Worm (Caenorhabditis elegans) whole organism, L4/young adult: ENCODE measurements around the gene gcc-1.

Experiments used
- W03F9.2 ChIP-seq: fragments of 150-350 bp; optimal IDR thresholded peaks from 2 replicates; lab custom pipeline; 2014; ENCODE audit warnings: missing biosample characterization, missing genetic modification characterization
- dao-5 ChIP-seq: sonication (generic microtip); optimal IDR thresholded peaks from 2 replicates; lab custom pipeline; 2016; ENCODE audit warnings: missing genotype, missing genetic modification characterization, moderate library complexity, missing compliant biosample characterization
- him-1 ChIP-seq: sonication (generic microtip); optimal IDR thresholded peaks from 2 replicates; lab custom pipeline; 2016; ENCODE audit warnings: missing genotype, missing genetic modification reagents, missing genetic modification characterization, missing compliant biosample characterization

gcc-1 gene

DNA sequence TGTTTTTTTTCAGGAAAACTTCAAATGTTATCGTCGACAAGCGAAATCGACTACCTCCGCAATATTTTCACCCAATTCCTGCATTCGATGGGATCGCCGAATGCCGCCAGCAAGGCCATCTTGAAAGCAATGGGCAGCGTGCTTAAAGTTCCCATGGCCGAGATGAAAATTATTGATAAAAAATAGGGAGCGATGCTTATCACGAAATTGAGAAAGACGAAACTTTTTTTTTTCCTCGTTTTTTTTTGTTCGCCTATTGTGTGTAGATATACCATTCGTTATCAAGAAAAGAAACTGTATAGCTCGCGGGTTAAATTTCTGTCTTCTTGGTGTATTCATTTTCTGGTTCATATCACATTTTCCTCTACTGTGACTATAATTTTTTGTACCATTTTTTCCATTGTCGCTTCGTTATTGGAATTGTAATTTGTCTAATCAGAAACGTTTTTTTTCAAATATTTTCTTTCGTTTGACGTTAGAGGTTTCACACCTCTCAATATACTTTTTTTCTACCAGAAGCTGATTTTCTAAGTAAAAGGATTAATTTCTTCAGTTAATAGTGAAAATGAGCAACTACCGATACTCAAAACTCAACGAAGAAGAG lies 4.3 kb downstream of the gcc-1 start, which contains the start of gene syx-6:
TSS of gene syx-6 (plus strand) at position 554 of the 604 bp plus-strand sequence.
- TF ChIP-seq him-1, result no peak

DNA sequence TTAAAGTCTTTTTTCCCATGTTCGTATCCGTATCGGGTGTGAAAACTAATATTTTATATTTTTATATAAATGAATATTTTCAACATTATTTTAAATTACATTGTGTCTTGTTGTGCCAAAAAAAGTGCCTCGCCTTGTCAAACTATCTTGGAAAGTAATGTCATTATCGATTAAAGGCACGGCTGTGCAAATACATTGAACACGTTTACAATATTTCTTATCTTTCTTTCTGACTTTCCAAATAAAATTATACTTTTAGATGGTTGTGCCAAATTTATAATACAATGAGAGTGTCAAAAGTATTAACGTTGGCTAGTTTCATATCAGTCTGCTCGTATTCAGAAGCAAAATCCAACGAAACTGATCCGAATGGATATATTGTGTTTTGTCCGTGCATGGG lies 5.8 kb downstream of the gcc-1 start, which contains the start of gene pfut-1:
TSS of gene pfut-1 (plus strand) at position 258 of the 400 bp plus-strand sequence.
- TF ChIP-seq dao-5, result no peak
- no peak for TF ChIP-seq W03F9.2 (tag; lab: Kevin White, UChicago)
- TF ChIP-seq him-1, result no peak

DNA sequence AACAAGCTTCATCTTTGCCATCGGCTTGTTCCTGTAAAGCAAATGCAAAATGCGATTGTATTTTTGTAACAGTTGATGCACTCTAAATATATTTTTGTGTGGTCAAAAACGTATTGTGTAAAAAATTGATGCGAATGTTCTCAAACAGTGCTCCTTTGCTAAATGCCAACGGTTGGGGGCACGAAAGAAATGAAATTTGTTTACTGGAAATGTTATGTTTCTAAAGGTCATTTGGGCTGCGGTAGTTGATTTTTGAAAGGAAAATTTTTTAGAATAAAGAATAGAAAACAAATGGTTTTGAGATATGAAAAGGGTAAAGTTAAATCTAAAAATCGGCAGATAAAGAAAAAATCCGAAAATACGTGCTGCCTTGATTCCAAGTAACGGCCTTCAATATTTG lies 10.7 kb downstream of the gcc-1 start, which contains the start of gene C15C7.6:
TSS of gene C15C7.6 (minus strand) at position 101 of the 400 bp plus-strand sequence.
- TF ChIP-seq dao-5 (no peak), him-1 (no peak), W03F9.2 (tag; lab: Kevin White, UChicago) (no peak)

DNA sequence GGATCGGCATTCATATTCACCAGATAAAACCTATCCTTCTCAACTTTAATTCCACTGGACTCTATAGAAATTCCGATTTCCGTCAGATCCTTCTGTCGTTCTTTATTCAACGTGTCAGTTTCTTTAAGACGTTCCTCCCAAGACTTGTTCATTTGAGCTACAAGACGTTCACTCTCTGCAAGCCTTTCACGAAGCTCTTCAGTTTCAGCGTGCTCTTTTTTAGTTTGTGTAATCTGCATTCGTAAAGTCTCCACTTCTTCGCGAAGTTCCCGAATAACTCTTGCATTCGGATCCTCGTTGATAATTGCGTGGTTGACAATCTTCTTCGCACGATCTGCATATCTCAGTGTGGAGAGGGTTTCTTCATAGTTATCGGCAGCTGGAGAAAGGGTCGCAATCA lies 17.0 kb downstream of the gcc-1 start:
- TF ChIP-seq him-1, result no peak

DNA sequence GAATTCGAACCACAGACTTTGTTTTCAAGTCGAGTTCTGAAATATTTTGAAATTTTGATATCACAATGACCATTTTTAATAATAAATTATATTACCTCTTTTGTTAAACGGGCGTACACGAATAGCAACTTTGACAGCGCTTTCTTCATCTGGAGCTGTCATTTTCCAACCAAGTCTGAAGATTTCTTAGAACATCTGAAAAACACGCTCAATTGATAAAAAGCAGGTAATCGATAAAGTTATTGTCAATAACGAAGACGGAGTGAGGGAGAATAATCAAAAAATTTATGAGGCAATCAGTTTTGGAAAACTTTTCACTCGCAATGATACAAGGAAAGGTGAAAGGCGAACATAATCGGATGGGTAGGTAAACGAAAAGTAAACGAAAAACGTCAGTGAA lies 18.8 kb downstream of the gcc-1 start, which contains the start of gene klp-4:
TSS of gene klp-4 (minus strand) at position 201 of the 400 bp plus-strand sequence.
- TF ChIP-seq dao-5, result no peak
- TF ChIP-seq him-1, result no peak
- no peak for TF ChIP-seq W03F9.2 (tag; lab: Kevin White, UChicago)

DNA sequence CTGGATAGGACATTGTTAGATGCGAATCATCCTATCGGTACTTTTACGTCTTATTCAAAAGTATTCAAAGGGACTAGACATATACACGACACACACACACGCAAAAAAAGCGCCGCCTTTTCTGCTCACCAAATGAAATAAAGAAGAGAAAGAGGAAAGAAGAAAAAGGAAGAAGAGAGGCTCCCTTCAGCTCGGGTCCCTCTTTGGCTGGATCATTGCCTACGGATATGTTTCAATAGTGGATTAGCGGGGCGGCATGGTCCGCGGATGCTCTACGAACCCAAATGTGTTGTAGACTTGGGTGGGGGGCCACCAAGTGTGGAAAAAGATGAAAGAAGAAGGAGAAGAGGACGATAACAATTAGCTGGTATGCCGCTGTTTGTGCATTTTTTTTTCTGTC lies 21.6 kb downstream of the gcc-1 start:
- TF ChIP-seq him-1, result no peak
- no peak for TF ChIP-seq dao-5
- TF ChIP-seq W03F9.2 (tag; lab: Kevin White, UChicago), result no peak

DNA sequence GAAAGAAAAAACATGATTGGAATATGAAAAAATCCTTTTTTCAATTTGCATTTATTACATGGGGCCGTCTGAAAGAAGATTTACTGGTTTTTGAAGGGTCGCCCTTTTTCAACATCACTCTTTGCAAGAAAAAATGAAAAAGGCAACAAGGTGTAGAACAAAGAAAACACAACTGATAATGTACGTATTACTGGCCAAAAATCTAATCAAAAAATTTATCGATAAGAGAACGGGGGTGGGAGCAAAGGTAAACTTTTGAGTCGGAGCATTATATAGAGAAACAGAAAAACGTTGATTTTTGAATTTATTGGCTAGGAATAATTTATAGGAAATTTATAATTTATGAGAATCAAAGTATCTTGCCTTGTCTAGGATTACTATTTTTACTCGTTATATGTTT lies 22.1 kb downstream of the gcc-1 start:
- no peak for TF ChIP-seq dao-5
- no peak for TF ChIP-seq him-1
- no peak for TF ChIP-seq W03F9.2 (tag; lab: Kevin White, UChicago)

DNA sequence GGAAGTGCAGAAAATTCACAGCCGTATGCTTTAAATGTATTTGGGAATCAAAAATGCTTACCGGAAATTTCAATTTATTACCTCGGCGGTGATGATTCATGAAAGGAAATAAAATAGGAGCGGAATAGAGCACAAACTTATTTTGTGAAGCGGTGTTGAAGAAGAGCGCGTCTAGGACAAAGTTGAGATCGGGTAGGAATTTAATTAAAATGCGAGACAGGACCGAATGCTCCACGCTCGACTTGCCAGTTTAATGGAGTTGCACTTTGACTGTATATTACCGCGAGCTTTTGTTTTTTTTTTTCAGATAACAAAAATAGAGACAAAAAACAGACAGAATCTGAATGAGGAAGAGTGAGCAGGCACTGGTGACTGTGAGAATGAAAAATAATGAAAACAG lies 24.9 kb downstream of the gcc-1 start:
- TF ChIP-seq dao-5 (no peak), him-1 (no peak), W03F9.2 (tag; lab: Kevin White, UChicago) (no peak)

DNA sequence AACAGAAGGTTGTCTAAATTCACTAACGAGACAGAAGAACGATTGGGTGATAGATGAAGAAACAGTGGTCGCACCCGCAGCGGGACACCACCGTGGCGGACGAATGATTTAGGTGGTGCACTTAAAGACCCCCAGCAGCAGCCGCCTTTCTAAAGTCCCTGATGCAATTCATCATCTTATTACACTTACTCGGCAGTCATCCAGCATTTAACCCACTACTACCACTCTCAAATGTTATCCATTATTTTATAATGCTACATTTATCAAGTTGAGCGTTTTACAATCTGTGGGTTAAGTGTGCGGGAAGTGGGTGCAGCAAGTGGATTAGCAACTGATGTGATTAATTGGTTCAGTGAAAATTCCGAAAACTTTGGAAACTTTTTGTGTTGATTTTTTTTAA lies 30.5 kb downstream of the gcc-1 start:
- TF ChIP-seq W03F9.2 (tag; lab: Kevin White, UChicago), result no peak
- no peak for TF ChIP-seq him-1
- no peak for TF ChIP-seq dao-5

DNA sequence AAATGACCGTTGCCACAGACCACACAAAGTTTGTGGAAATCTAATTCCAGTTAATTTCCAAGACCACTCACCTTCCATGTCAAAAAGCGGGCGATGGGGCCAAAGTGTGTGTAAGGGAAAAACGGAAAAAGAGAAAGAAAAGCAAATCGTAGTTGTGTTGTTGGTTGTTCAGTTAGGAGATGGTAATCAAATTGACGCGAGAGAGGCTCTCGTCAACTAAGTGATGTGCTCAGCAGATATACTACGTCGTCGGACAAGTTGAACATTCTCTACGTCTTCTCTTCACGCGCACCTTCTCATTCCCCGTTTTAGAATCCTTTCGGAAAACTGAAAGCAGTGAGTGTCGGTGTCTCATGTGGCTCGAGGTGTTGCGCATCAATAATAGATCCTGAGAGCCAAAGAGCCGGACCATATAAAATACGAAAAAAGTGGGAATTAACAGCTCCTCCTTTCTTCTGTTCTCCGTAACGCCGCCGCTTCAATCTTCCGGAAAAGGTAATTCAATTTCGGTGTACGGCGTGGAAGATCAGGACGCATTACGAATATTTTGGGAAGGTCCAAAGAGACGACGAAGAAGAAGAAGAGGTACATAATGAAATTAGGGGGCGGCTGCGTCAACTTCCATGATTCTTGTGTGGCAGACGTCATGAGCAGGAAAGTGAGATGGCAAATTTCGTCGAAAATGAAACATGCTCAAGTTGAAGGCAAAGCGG lies 31.8 kb downstream of the gcc-1 start:
- TF ChIP-seq dao-5 (no peak), him-1 (no peak), W03F9.2 (tag; lab: Kevin White, UChicago) (no peak)

DNA sequence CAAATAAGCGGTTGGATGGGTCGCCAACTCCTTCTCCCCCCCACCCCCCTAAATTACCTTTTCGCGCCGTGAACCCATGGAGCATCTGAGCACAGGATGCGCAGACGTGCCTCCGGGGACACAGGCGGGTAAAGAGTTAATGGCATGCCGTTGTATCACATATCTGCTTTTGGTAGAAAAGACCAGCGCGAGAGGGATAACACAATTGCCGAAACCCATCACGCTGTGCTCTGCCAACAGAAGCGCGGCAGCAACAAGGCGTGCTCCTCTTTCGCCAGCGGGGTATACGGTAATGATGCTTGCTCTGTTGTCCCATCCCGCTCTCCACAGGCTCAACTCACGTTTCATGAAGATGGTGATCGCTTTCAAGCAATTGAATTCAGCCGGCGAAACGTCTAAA lies 37.6 kb downstream of the gcc-1 start:
- no peak for TF ChIP-seq him-1
- no peak for TF ChIP-seq W03F9.2 (tag; lab: Kevin White, UChicago)
- TF ChIP-seq dao-5, result no peak

DNA sequence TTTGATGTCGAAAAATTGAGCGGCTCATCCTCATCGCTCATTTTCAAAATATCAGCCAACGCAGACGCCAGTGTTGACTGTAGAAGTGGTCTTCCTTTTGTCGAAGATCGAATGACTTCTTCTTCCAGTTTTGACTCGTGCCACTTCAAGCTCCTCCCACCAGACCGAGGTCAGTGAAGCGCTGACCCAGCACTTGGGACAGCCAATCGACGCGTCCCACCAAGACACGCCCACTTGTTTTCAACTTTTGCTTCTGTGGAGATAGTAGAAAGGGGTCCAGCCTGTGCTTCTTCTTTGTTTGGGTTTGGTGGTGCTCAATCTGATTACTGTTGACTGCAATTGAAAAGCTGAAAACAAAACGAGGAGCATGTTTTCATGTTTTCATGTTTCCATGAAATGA lies 39.5 kb downstream of the gcc-1 start, which contains the start of gene fax-1:
TSS of gene fax-1 (minus strand) at position 101 of the 400 bp plus-strand sequence.
- TF ChIP-seq dao-5, result no peak

DNA sequence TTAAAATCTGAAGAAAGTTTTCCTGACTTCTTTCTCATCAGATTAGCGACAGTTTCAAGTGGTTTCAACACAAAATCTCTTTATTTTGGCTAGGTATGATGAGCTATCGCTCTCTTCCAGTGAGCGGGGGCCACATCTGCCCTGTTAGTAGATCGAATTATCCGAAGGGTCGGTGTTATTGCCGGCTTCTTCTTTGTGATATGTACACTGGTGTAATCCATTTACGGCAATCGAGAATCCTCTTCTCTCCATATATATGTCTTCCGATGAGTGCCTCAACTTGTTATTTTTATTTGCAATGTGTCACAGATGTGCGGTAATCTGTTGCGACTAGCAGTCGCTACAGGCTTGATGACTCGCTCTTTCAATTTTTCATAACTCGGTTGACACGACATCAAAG lies 42.6 kb downstream of the gcc-1 start:
- no peak for TF ChIP-seq him-1
- TF ChIP-seq dao-5, result no peak
- TF ChIP-seq W03F9.2 (tag; lab: Kevin White, UChicago), result no peak

DNA sequence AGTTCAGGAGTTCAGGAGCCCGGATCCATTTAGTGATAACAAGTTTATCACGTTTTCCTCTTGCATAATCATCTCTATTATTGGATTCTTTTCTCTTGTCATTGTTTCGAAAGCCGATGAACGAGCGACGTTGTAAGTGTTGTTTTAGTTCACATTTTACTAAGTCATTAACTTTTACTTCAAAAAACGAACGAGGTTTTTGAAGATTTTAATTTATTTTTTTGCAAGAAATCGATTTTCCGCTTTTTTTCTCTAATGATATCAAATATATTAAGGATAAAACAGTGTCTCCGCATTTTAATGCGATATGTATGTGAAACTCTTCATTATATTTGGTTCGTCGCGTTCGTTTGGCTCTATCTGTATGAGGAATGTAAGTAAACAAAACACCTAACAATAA lies 45.0 kb downstream of the gcc-1 start, which contains the start of gene F28B4.1:
TSS of gene F28B4.1 (plus strand) at position 301 of the 400 bp plus-strand sequence.
- TF ChIP-seq him-1 (no peak), dao-5 (no peak)

DNA sequence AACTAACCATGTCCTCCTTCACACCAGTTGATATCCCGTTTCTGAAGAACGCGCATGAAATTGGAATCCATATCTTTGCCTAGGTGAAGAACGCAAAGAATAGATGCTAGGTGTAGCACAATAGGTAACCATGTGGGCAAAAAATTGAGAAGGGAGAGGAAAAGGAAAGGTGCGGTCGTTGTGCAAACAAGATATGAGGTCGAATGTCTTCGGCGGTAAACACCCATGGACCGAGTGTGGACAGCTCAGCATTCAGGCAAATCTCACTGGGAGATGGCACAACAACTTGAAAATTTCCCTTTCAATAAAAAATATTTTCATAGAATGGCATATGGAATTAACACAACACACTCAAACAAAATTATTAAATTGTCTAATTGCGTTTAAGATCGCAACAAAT lies 49.8 kb downstream of the gcc-1 start, which contains the start of gene F28B4.4:
TSS of gene F28B4.4 (minus strand) at position 101 of the 400 bp plus-strand sequence.
- TF ChIP-seq him-1 (no peak), W03F9.2 (tag; lab: Kevin White, UChicago) (no peak), dao-5 (no peak)
